Worm (Caenorhabditis elegans): Measurements from ENCODE around the gene npr-31.

npr-31 gene

ce11 chrII:7168712-7169111 lies 24.3 kb downstream of the npr-31 start, which contains the start of gene col-36:
TSS of gene col-36 (minus strand) at chrII:7168812.
- no peak for TF ChIP-seq unc-62 (GFP tag; optimal IDR thresholded peaks at IDR 0.05)

- TF ChIP-seq unc-62 (GFP tag; optimal IDR thresholded peaks at IDR 0.05): no peak
Observed at ce11 chrII:7171305-7171998, 27.0 kb downstream of the npr-31 start, which contains the start of gene dyf-13. TSS of gene dyf-13 (minus strand) at chrII:7171355.

- TF ChIP-seq unc-62 (GFP tag; optimal IDR thresholded peaks at IDR 0.05): no peak
Observed at ce11 chrII:7174843-7175242, 30.4 kb downstream of the npr-31 start, which contains the start of gene glc-4. TSS of gene glc-4 (minus strand) at chrII:7174943.

- TF ChIP-seq unc-62 (GFP tag; optimal IDR thresholded peaks at IDR 0.05): no peak
Observed at ce11 chrII:7176108-7176507, 31.7 kb downstream of the npr-31 start.

ce11 chrII:7182630-7183029 lies 38.2 kb downstream of the npr-31 start:
- no peak for TF ChIP-seq unc-62 (GFP tag; optimal IDR thresholded peaks at IDR 0.05)

- no peak for TF ChIP-seq unc-62 (GFP tag; optimal IDR thresholded peaks at IDR 0.05)
Observed at ce11 chrII:7183493-7184272, 39.3 kb downstream of the npr-31 start, which contains the start of gene pdl-1. TSS of gene pdl-1 (plus strand) at chrII:7183801.

ce11 chrII:7186117-7186516 lies 41.7 kb downstream of the npr-31 start:
- no peak for TF ChIP-seq unc-62 (GFP tag; optimal IDR thresholded peaks at IDR 0.05)

ce11 chrII:7187110-7187509 lies 42.7 kb downstream of the npr-31 start, which contains the start of gene C27H5.6:
TSS of gene C27H5.6 (minus strand) at chrII:7187210.
- TF ChIP-seq unc-62 (GFP tag; optimal IDR thresholded peaks at IDR 0.05): no peak

- no peak for TF ChIP-seq unc-62 (GFP tag; optimal IDR thresholded peaks at IDR 0.05)
Observed at ce11 chrII:7189120-7189519, 44.7 kb downstream of the npr-31 start, which contains the start of gene E04F6.4. TSS of gene E04F6.4 (plus strand) at chrII:7189420.

ce11 chrII:7195541-7195940 lies 51.1 kb downstream of the npr-31 start, which contains the start of gene acdh-12:
TSS of gene acdh-12 (minus strand) at chrII:7195641.
- TF ChIP-seq unc-62 (GFP tag; optimal IDR thresholded peaks at IDR 0.05): no peak

ce11 chrII:7196040-7196439 lies 51.6 kb downstream of the npr-31 start, which contains the start of gene maoc-1:
TSS of gene maoc-1 (plus strand) at chrII:7196276.
- no peak for TF ChIP-seq unc-62 (GFP tag; optimal IDR thresholded peaks at IDR 0.05)
